Worm (Caenorhabditis elegans) whole organism, midembryonic: Measurements from ENCODE around the gene F23F12.3.

Source experiments
- T22C8.4 ChIP-seq: fragments of 200-800 bp; sonication (Bioruptor generic); IDR thresholded peaks from 2 replicates; pipeline ENCODE4 v1.3.6; 2022; ENCODE audit warnings: missing genetic modification characterization, missing compliant biosample characterization
- cog-1 ChIP-seq: sonication (generic microtip); optimal IDR thresholded peaks from 2 replicates; lab custom pipeline; 2016; ENCODE audit warnings: missing genetic modification characterization, missing compliant biosample characterization
- flt-1 ChIP-seq: fragments of 200-800 bp; sonication (Bioruptor generic); IDR thresholded peaks from 2 replicates; pipeline ENCODE4 v1.3.6; 2022; ENCODE audit warnings: missing genetic modification characterization, missing compliant biosample characterization
- klf-2 ChIP-seq: fragments of 200-800 bp; sonication (Bioruptor generic); conservative IDR thresholded peaks from 2 replicates; pipeline ENCODE4 v1.3.6; 2022; ENCODE audit warnings: missing genetic modification reagents, missing genetic modification characterization, missing compliant biosample characterization
- med-1 ChIP-seq: sonication (generic microtip); optimal IDR thresholded peaks from 2 replicates; lab custom pipeline; 2017; ENCODE audit warnings: missing genetic modification characterization, mild to moderate bottlenecking, missing compliant biosample characterization, antibody characterized with exemption, missing genetic modification reagents; ENCODE audit not compliant: insufficient read depth
- ref-1 ChIP-seq: fragments of 200-800 bp; sonication (Bioruptor generic); conservative IDR thresholded peaks from 2 replicates; pipeline ENCODE4 v1.3.6; 2022; ENCODE audit warnings: missing genetic modification reagents, missing genetic modification characterization, missing compliant biosample characterization
- tab-1 ChIP-seq: fragments of 200-800 bp; sonication (Bioruptor generic); IDR thresholded peaks from 2 replicates; pipeline ENCODE4 v1.3.6; 2022; ENCODE audit warnings: missing genetic modification characterization, missing compliant biosample characterization
- ztf-23 ChIP-seq: fragments of 200-800 bp; sonication (Bioruptor generic); IDR thresholded peaks from 2 replicates; pipeline ENCODE4 v1.3.6; 2022; ENCODE audit warnings: missing genetic modification reagents, missing genetic modification characterization, missing compliant biosample characterization
- ztf-29 ChIP-seq: fragments of 200-800 bp; sonication (Bioruptor generic); IDR thresholded peaks from 2 replicates; pipeline ENCODE4 v1.3.6; 2022; ENCODE audit warnings: missing genetic modification reagents, missing genetic modification characterization, missing compliant biosample characterization

The F23F12.3 gene

ce11 chrIII:6514673-6515072 is 14.4 kb downstream of the F23F12.3 start, which contains the start of gene acr-5:
Gene acr-5 (minus strand): TSS chrIII:6514773.
- TF ChIP-seq klf-2 (GFP tag; lab: Robert Waterston, UW) (no peak), ref-1 (GFP tag; lab: Robert Waterston, UW) (no peak), ztf-29 (no peak), tab-1 (GFP tag; lab: Robert Waterston, UW) (no peak), cog-1 (no peak), T22C8.4 (GFP tag; lab: Robert Waterston, UW) (no peak), ztf-23 (GFP tag; lab: Robert Waterston, UW) (no peak), med-1 (GFP tag; lab: Kevin White, UChicago) (no peak), flt-1 (GFP tag; lab: Robert Waterston, UW) (no peak)

- TF ChIP-seq ref-1 (GFP tag; lab: Robert Waterston, UW) (no peak), ztf-29 (no peak), flt-1 (GFP tag; lab: Robert Waterston, UW) (no peak), ztf-23 (GFP tag; lab: Robert Waterston, UW) (no peak), tab-1 (GFP tag; lab: Robert Waterston, UW) (no peak), T22C8.4 (GFP tag; lab: Robert Waterston, UW) (no peak), klf-2 (GFP tag; lab: Robert Waterston, UW) (no peak), med-1 (GFP tag; lab: Kevin White, UChicago) (no peak), cog-1 (no peak)
Measured at ce11 chrIII:6519949-6520348, 19.6 kb downstream of the F23F12.3 start, which contains the start of gene C09E7.10. Gene C09E7.10 (minus strand): TSS chrIII:6520049.

ce11 chrIII:6525557-6525956 is 25.2 kb downstream of the F23F12.3 start, which contains the start of gene oig-1:
Gene oig-1 (minus strand): TSS chrIII:6525657.
- TF ChIP-seq cog-1 (no peak), ztf-29 (no peak), flt-1 (GFP tag; lab: Robert Waterston, UW) (no peak), T22C8.4 (GFP tag; lab: Robert Waterston, UW) (no peak), klf-2 (GFP tag; lab: Robert Waterston, UW) (no peak), med-1 (GFP tag; lab: Kevin White, UChicago) (no peak), tab-1 (GFP tag; lab: Robert Waterston, UW) (no peak), ref-1 (GFP tag; lab: Robert Waterston, UW) (no peak), ztf-23 (GFP tag; lab: Robert Waterston, UW) (no peak)

ce11 chrIII:6527902-6528301 is 27.6 kb downstream of the F23F12.3 start, which contains the start of gene pqn-10:
Gene pqn-10 (plus strand): TSS chrIII:6528202.
- no peak for TF ChIP-seq tab-1 (GFP tag; lab: Robert Waterston, UW)
- TF ChIP-seq T22C8.4 (GFP tag; lab: Robert Waterston, UW), result no peak
- TF ChIP-seq med-1 (GFP tag; lab: Kevin White, UChicago), result no peak
- TF ChIP-seq ztf-23 (GFP tag; lab: Robert Waterston, UW), result no peak
- TF ChIP-seq cog-1, result no peak
- no peak for TF ChIP-seq flt-1 (GFP tag; lab: Robert Waterston, UW)
- no peak for TF ChIP-seq ztf-29
- no peak for TF ChIP-seq ref-1 (GFP tag; lab: Robert Waterston, UW)
- no peak for TF ChIP-seq klf-2 (GFP tag; lab: Robert Waterston, UW)

- TF ChIP-seq ztf-29, result no peak
- no peak for TF ChIP-seq ztf-23 (GFP tag; lab: Robert Waterston, UW)
- TF ChIP-seq klf-2 (GFP tag; lab: Robert Waterston, UW), result no peak
- no peak for TF ChIP-seq tab-1 (GFP tag; lab: Robert Waterston, UW)
- TF ChIP-seq ref-1 (GFP tag; lab: Robert Waterston, UW), result no peak
- TF ChIP-seq flt-1 (GFP tag; lab: Robert Waterston, UW), result no peak
- TF ChIP-seq T22C8.4 (GFP tag; lab: Robert Waterston, UW), result no peak
- no peak for TF ChIP-seq cog-1
- no peak for TF ChIP-seq med-1 (GFP tag; lab: Kevin White, UChicago)
Measured at ce11 chrIII:6531099-6531498, 30.8 kb downstream of the F23F12.3 start, which contains the start of gene C09E7.11. Gene C09E7.11 (plus strand): TSS chrIII:6531399.

ce11 chrIII:6532647-6533046 is 32.3 kb downstream of the F23F12.3 start, which contains the start of gene srxa-5:
Gene srxa-5 (plus strand): TSS chrIII:6532947.
- TF ChIP-seq ref-1 (GFP tag; lab: Robert Waterston, UW) (no peak), T22C8.4 (GFP tag; lab: Robert Waterston, UW) (no peak), tab-1 (GFP tag; lab: Robert Waterston, UW) (no peak), ztf-29 (no peak), klf-2 (GFP tag; lab: Robert Waterston, UW) (no peak), ztf-23 (GFP tag; lab: Robert Waterston, UW) (no peak), med-1 (GFP tag; lab: Kevin White, UChicago) (no peak), flt-1 (GFP tag; lab: Robert Waterston, UW) (no peak), cog-1 (no peak)

ce11 chrIII:6536945-6537568 is 36.7 kb downstream of the F23F12.3 start, which contains the start of gene C09E7.4:
Gene C09E7.4 (minus strand): TSS chrIII:6536995.
- TF ChIP-seq flt-1 (GFP tag; lab: Robert Waterston, UW) (peak; percentile 64; the same call in 1 of the 2 replicates), T22C8.4 (GFP tag; lab: Robert Waterston, UW) (0 out of 2 replicates have a peak, but pooled peaks have one; percentile 43), cog-1 (peak; percentile 69), ztf-23 (GFP tag; lab: Robert Waterston, UW) (no peak)

ce11 chrIII:6551187-6552058 is 51.1 kb downstream of the F23F12.3 start, which contains the start of gene C09E7.7:
Gene C09E7.7 (minus strand): TSS chrIII:6551243.
- peak; percentile 72 for TF ChIP-seq ztf-23 (GFP tag; lab: Robert Waterston, UW)
- 0 out of 2 replicates have a peak, but pooled peaks have one; percentile 14 for TF ChIP-seq tab-1 (GFP tag; lab: Robert Waterston, UW)
- TF ChIP-seq ref-1 (GFP tag; lab: Robert Waterston, UW), result peak; percentile 36; the same call in 1 of the 2 replicates
- peak; percentile 87 for TF ChIP-seq flt-1 (GFP tag; lab: Robert Waterston, UW)
- TF ChIP-seq T22C8.4 (GFP tag; lab: Robert Waterston, UW), result peak; percentile 46; the same call in 1 of the 2 replicates
- peak; percentile 66 for TF ChIP-seq cog-1
- peak; percentile 48; the same call in 1 of the 2 replicates for TF ChIP-seq ztf-29
- peak; percentile 69 for TF ChIP-seq klf-2 (GFP tag; lab: Robert Waterston, UW)
